Fruit fly (Drosophila melanogaster) whole organism, embryonic: ENCODE results near the gene CG12592.
A peak's percentile ranks its signal among the peaks of the same experiment; 100 is the strongest.

Source experiments
- Abd-B ChIP-seq: fragments of 200-800 bp; sonication (Bioruptor generic); optimal IDR thresholded peaks from 2 replicates; lab custom pipeline; 2018; ENCODE audit warnings: missing biosample characterization, mild to moderate bottlenecking, missing genetic modification characterization, moderate library complexity
- CG10147 ChIP-seq: fragments of 200-800 bp; sonication (Bioruptor generic); optimal IDR thresholded peaks from 2 replicates; lab custom pipeline; 2019; ENCODE audit warnings: missing biosample characterization, mild to moderate bottlenecking, missing genetic modification characterization, moderate library complexity
- CG10267 ChIP-seq: fragments of 200-800 bp; sonication (Bioruptor generic); optimal IDR thresholded peaks from 2 replicates; lab custom pipeline; 2018; ENCODE audit warnings: missing biosample characterization, mild to moderate bottlenecking, missing genetic modification characterization, moderate library complexity
- CG11695 ChIP-seq: fragments of 200-800 bp; sonication (Bioruptor generic); IDR thresholded peaks from 3 replicates; pipeline ENCODE4 v1.3.6; 2022; ENCODE audit warnings: missing biosample characterization, missing genetic modification characterization
- CG12391 ChIP-seq: fragments of 200-800 bp; sonication (Bioruptor generic); optimal IDR thresholded peaks from 3 replicates; lab custom pipeline; 2018; ENCODE audit warnings: missing biosample characterization, mild to moderate bottlenecking, missing genetic modification characterization, moderate library complexity
- CG13894 ChIP-seq: fragments of 200-800 bp; sonication (Bioruptor generic); optimal IDR thresholded peaks from 3 replicates; lab custom pipeline; 2018; ENCODE audit warnings: missing biosample characterization, mild to moderate bottlenecking, missing genetic modification characterization, moderate library complexity
- CG14710 ChIP-seq: fragments of 200-800 bp; sonication (Bioruptor generic); optimal IDR thresholded peaks from 3 replicates; lab custom pipeline; 2019; ENCODE audit warnings: missing biosample characterization, mild to moderate bottlenecking, missing genetic modification characterization, moderate library complexity
- CG15696 ChIP-seq: fragments of 200-800 bp; sonication (Bioruptor generic); optimal IDR thresholded peaks from 2 replicates; lab custom pipeline; 2019; ENCODE audit warnings: missing biosample characterization, mild to moderate bottlenecking, missing genetic modification characterization, moderate library complexity
- CG17912 ChIP-seq: fragments of 200-800 bp; sonication (Bioruptor generic); optimal IDR thresholded peaks from 2 replicates; lab custom pipeline; 2018; ENCODE audit warnings: missing biosample characterization, mild to moderate bottlenecking, missing genetic modification characterization
- CG2678 ChIP-seq: fragments of 200-800 bp; sonication (Bioruptor generic); optimal IDR thresholded peaks from 3 replicates; lab custom pipeline; 2019; ENCODE audit warnings: missing biosample characterization, mild to moderate bottlenecking, missing genetic modification characterization, moderate library complexity
- CG2889 ChIP-seq: fragments of 200-800 bp; sonication (Bioruptor generic); IDR thresholded peaks from 3 replicates; pipeline ENCODE4 v1.3.6; 2022; ENCODE audit warnings: missing biosample characterization, missing genetic modification characterization
- CG33557 ChIP-seq: fragments of 200-800 bp; sonication (Bioruptor generic); optimal IDR thresholded peaks from 2 replicates; lab custom pipeline; 2019; ENCODE audit warnings: missing biosample characterization, mild to moderate bottlenecking, missing genetic modification characterization, moderate library complexity
- CG3838 ChIP-seq: fragments of 200-800 bp; sonication (Bioruptor generic); optimal IDR thresholded peaks from 3 replicates; lab custom pipeline; 2016; ENCODE audit warnings: missing biosample characterization, missing genetic modification characterization
- CG4730 ChIP-seq: fragments of 200-800 bp; sonication (Bioruptor generic); IDR thresholded peaks from 2 replicates; pipeline ENCODE4 v1.3.6; 2022; ENCODE audit warnings: missing biosample characterization, missing genetic modification characterization
- CG6813 ChIP-seq: fragments of 200-800 bp; sonication (Bioruptor generic); optimal IDR thresholded peaks from 2 replicates; lab custom pipeline; 2017; ENCODE audit warnings: missing biosample characterization, missing genetic modification characterization, mild to moderate bottlenecking, moderate library complexity, missing genetic modification reagents
- CG7271 ChIP-seq: fragments of 200-800 bp; sonication (Bioruptor generic); optimal IDR thresholded peaks from 2 replicates; lab custom pipeline; 2018; ENCODE audit warnings: missing biosample characterization, mild to moderate bottlenecking, missing genetic modification characterization, moderate library complexity
- CG7372 ChIP-seq: fragments of 200-800 bp; sonication (Bioruptor generic); IDR thresholded peaks from 2 replicates; pipeline ENCODE4 v1.3.6; 2022; ENCODE audit warnings: missing biosample characterization, missing genetic modification characterization
- CG8359 ChIP-seq: fragments of 200-800 bp; sonication (Bioruptor generic); optimal IDR thresholded peaks from 2 replicates; lab custom pipeline; 2017; ENCODE audit warnings: missing biosample characterization, mild to moderate bottlenecking, missing genetic modification characterization, borderline replicate concordance
- CG8478 ChIP-seq: fragments of >200 bp; optimal IDR thresholded peaks from 2 replicates; lab custom pipeline; 2018
- CG9609 ChIP-seq: fragments of 200-800 bp; sonication (Bioruptor generic); optimal IDR thresholded peaks from 3 replicates; lab custom pipeline; 2016; ENCODE audit warnings: missing biosample characterization, missing genetic modification characterization
- D19A ChIP-seq: fragments of 200-800 bp; optimal IDR thresholded peaks from 3 replicates; lab custom pipeline; 2019; ENCODE audit warnings: missing biosample characterization, mild to moderate bottlenecking, missing genetic modification characterization, moderate library complexity
- Doc3 ChIP-seq: fragments of 200-800 bp; sonication (Bioruptor generic); IDR thresholded peaks from 3 replicates; pipeline ENCODE4 v1.3.6; 2022; ENCODE audit warnings: missing biosample characterization, missing genetic modification characterization; ENCODE audit not compliant: partially characterized antibody
- E2f1 ChIP-seq: fragments of 200-800 bp; sonication (Bioruptor generic); IDR thresholded peaks from 2 replicates; pipeline ENCODE4 v1.3.6; 2022; ENCODE audit warnings: missing biosample characterization, missing genetic modification characterization
- Lim3 ChIP-seq: fragments of 200-800 bp; sonication (Bioruptor generic); IDR thresholded peaks from 2 replicates; pipeline ENCODE4 v1.3.6; 2022; ENCODE audit warnings: missing biosample characterization, missing genetic modification characterization
- Mad ChIP-seq: fragments of 200-800 bp; sonication (Bioruptor generic); optimal IDR thresholded peaks from 2 replicates; lab custom pipeline; 2016; ENCODE audit warnings: missing biosample characterization, missing genetic modification characterization
- Oli ChIP-seq: fragments of 200-800 bp; sonication (Bioruptor generic); optimal IDR thresholded peaks from 2 replicates; lab custom pipeline; 2018; ENCODE audit warnings: missing biosample characterization, mild to moderate bottlenecking, missing genetic modification characterization, moderate library complexity
- Pdp1 ChIP-seq, 2 experiments: fragments of 200-800 bp; sonication (Bioruptor generic); optimal IDR thresholded peaks; 3 replicates each; lab custom pipeline; 2016; ENCODE audit warnings: missing biosample characterization in 2 of 2, missing genetic modification characterization in 2 of 2, mild to moderate bottlenecking in 1 of 2, moderate library complexity in 1 of 2
- Ptx1 ChIP-seq: fragments of 200-800 bp; sonication (Bioruptor generic); IDR thresholded peaks from 2 replicates; pipeline ENCODE4 v1.3.6; 2022; ENCODE audit warnings: missing biosample characterization, missing genetic modification characterization
- Sin3A ChIP-seq: fragments of >200 bp; optimal IDR thresholded peaks from 2 replicates; lab custom pipeline; 2018
- Xrp1 ChIP-seq: fragments of 200-800 bp; sonication (Bioruptor generic); IDR thresholded peaks from 2 replicates; pipeline ENCODE4 v1.3.6; 2022; ENCODE audit warnings: missing biosample characterization, missing genetic modification characterization
- ara ChIP-seq: fragments of 200-800 bp; sonication (Bioruptor generic); IDR thresholded peaks from 2 replicates; pipeline ENCODE4 v1.3.6; 2022; ENCODE audit warnings: missing biosample characterization, missing genetic modification characterization
- az2 ChIP-seq: fragments of 200-800 bp; sonication (Bioruptor generic); optimal IDR thresholded peaks from 3 replicates; lab custom pipeline; 2016; ENCODE audit warnings: missing biosample characterization, missing genetic modification characterization
- bab2 ChIP-seq: fragments of 200-800 bp; sonication (Bioruptor generic); optimal IDR thresholded peaks from 2 replicates; lab custom pipeline; 2016; ENCODE audit warnings: missing biosample characterization, missing genetic modification characterization
- chif ChIP-seq, 2 experiments: fragments of 200-800 bp; sonication (Bioruptor generic); optimal IDR thresholded peaks; 3 replicates each; lab custom pipeline; 2016; ENCODE audit warnings: missing biosample characterization in 2 of 2, missing genetic modification characterization in 2 of 2
- da ChIP-seq: fragments of 200-800 bp; sonication (Bioruptor generic); optimal IDR thresholded peaks from 2 replicates; lab custom pipeline; 2016; ENCODE audit warnings: missing biosample characterization, missing genetic modification characterization
- dmrt11E ChIP-seq: fragments of 200-800 bp; sonication (Bioruptor generic); optimal IDR thresholded peaks from 3 replicates; lab custom pipeline; 2018; ENCODE audit warnings: missing biosample characterization, mild to moderate bottlenecking, missing genetic modification characterization, moderate library complexity
- dysf ChIP-seq: fragments of 200-800 bp; sonication (Bioruptor generic); IDR thresholded peaks from 3 replicates; pipeline ENCODE4 v1.3.6; 2022; ENCODE audit warnings: missing biosample characterization, missing genetic modification characterization
- fd64A ChIP-seq: fragments of 200-800 bp; sonication (Bioruptor generic); optimal IDR thresholded peaks from 3 replicates; lab custom pipeline; 2018; ENCODE audit warnings: missing biosample characterization, mild to moderate bottlenecking, missing genetic modification characterization
- fd96Cb ChIP-seq: fragments of 200-800 bp; sonication (Bioruptor generic); optimal IDR thresholded peaks from 2 replicates; lab custom pipeline; 2018; ENCODE audit warnings: missing biosample characterization, mild to moderate bottlenecking, missing genetic modification characterization, moderate library complexity
- gce ChIP-seq: fragments of 200-800 bp; sonication (Bioruptor generic); IDR thresholded peaks from 3 replicates; pipeline ENCODE4 v1.3.6; 2022; ENCODE audit warnings: missing biosample characterization, missing genetic modification characterization
- grau ChIP-seq: fragments of 200-800 bp; optimal IDR thresholded peaks from 3 replicates; lab custom pipeline; 2019; ENCODE audit warnings: missing biosample characterization, mild to moderate bottlenecking, missing genetic modification characterization, moderate library complexity
- gt ChIP-seq: fragments of 200-800 bp; sonication (Bioruptor generic); IDR thresholded peaks from 2 replicates; pipeline ENCODE4 v1.3.6; 2022; ENCODE audit warnings: missing biosample characterization, missing genetic modification characterization
- hkb ChIP-seq, 2 experiments: fragments of 200-800 bp in 1 of 2; fragments of >200 bp in 1 of 2; sonication (Bioruptor generic) in 1 of 2; IDR thresholded peaks in 1 of 2; optimal IDR thresholded peaks in 1 of 2; 2 replicates each; pipeline versions ENCODE4 v1.3.6 to Lab custom; 2017 to 2022; ENCODE audit warnings: missing biosample characterization in 1 of 2, missing genetic modification characterization in 1 of 2
- kni ChIP-seq: fragments of 200-800 bp; sonication (Bioruptor generic); optimal IDR thresholded peaks from 3 replicates; lab custom pipeline; 2017; ENCODE audit warnings: mild to moderate bottlenecking, missing biosample characterization, missing genetic modification reagents, missing genetic modification characterization
- nmo ChIP-seq: fragments of 200-800 bp; sonication (Bioruptor generic); optimal IDR thresholded peaks from 2 replicates; lab custom pipeline; 2018; ENCODE audit warnings: missing biosample characterization, mild to moderate bottlenecking, missing genetic modification characterization, moderate library complexity
- pros ChIP-seq: fragments of 200-800 bp; sonication (Bioruptor generic); optimal IDR thresholded peaks from 3 replicates; lab custom pipeline; 2019; ENCODE audit warnings: missing biosample characterization, mild to moderate bottlenecking, missing genetic modification characterization, moderate library complexity
- rib ChIP-seq: fragments of 200-800 bp; sonication (Bioruptor generic); IDR thresholded peaks from 2 replicates; pipeline ENCODE4 v1.3.6; 2022; ENCODE audit warnings: missing biosample characterization, missing genetic modification characterization
- row ChIP-seq: fragments of 200-800 bp; sonication (Bioruptor generic); IDR thresholded peaks from 3 replicates; pipeline ENCODE4 v1.3.6; 2022; ENCODE audit warnings: missing biosample characterization, missing genetic modification characterization
- zfh1 ChIP-seq: fragments of 200-800 bp; sonication (Bioruptor generic); IDR thresholded peaks from 3 replicates; pipeline ENCODE4 v1.3.6; 2022; ENCODE audit warnings: missing biosample characterization, missing genetic modification characterization

Gene CG12592

dm6 chr3R:10370495-10370894, 32.4 kb downstream of the CG12592 start (continued):
- TF ChIP-seq CG4730 (no peak), Ptx1 (GFP tag; lab: Robert Waterston, UW) (peak; percentile 20; the same call in 1 of the 2 replicates), CG3838 (GFP tag; lab: Kevin White, UChicago) (no peak), fd96Cb (tag; lab: Kevin White, UChicago) (peak; percentile 29), CG14710 (tag; lab: Kevin White, UChicago) (peak; percentile 45), bab2 (GFP tag; lab: Kevin White, UChicago) (no peak), Abd-B (GFP tag; lab: Kevin White, UChicago) (no peak), E2f1 (peak; percentile 35; the same call in 1 of the 2 replicates), hkb (optimal IDR thresholded peaks at IDR 0.05; lab: Kevin White, UChicago) (no peak), hkb (GFP tag; IDR thresholded peaks at IDR 0.05; lab: Robert Waterston, UW) (0 out of 2 replicates have a peak, but pooled peaks have one; percentile 22), pros (GFP tag; lab: Kevin White, UChicago) (peak; percentile 29), CG8478 (no peak), CG15696 (tag; lab: Kevin White, UChicago) (peak; percentile 29), row (GFP tag; lab: Robert Waterston, UW) (peak; percentile 49; the same call in 2 of the 3 replicates), CG7271 (tag; lab: Kevin White, UChicago) (peak; percentile 14), CG8359 (GFP tag; lab: Kevin White, UChicago) (no peak), Lim3 (GFP tag; lab: Robert Waterston, UW) (no peak), gt (GFP tag; lab: Robert Waterston, UW) (no peak), CG10267 (tag; lab: Kevin White, UChicago) (peak; percentile 43), zfh1 (peak; percentile 40; the same call in 1 of the 3 replicates), kni (no peak), CG13894 (tag; lab: Kevin White, UChicago) (no peak), grau (tag; lab: Kevin White, UChicago) (no peak), az2 (peak; percentile 28), fd64A (no peak), Pdp1 (GFP tag; optimal IDR thresholded peaks at IDR 0.05; lab: Kevin White, UChicago) (no peak), Xrp1 (peak; percentile 63), CG6813 (GFP tag; lab: Kevin White, UChicago) (peak; percentile 15), Oli (tag; lab: Kevin White, UChicago) (no peak), dmrt11E (peak; percentile 69), CG10147 (GFP tag; lab: Kevin White, UChicago) (no peak), nmo (peak; percentile 43), dysf (GFP tag; lab: Robert Waterston, UW) (peak; percentile 23; the same call in 1 of the 3 replicates), CG2889 (GFP tag; lab: Robert Waterston, UW) (no peak), CG12391 (tag; lab: Kevin White, UChicago) (peak; percentile 35), gce (GFP tag; lab: Robert Waterston, UW) (no peak), Mad (no peak), rib (GFP tag; lab: Robert Waterston, UW) (no peak), da (GFP tag; lab: Kevin White, UChicago) (no peak), ara (GFP tag; lab: Robert Waterston, UW) (peak; percentile 59), chif (GFP tag; optimal IDR thresholded peaks at IDR 0.05; lab: Kevin White, UChicago) (peak in 1 of 2 experiments; percentile 19), CG9609 (no peak), CG17912 (GFP tag; lab: Kevin White, UChicago) (no peak), CG33557 (GFP tag; lab: Kevin White, UChicago) (peak; percentile 30), CG2678 (tag; lab: Kevin White, UChicago) (no peak), Sin3A (lab: Kevin White, UChicago) (no peak), Doc3 (GFP tag; lab: Robert Waterston, UW) (no peak), CG11695 (GFP tag; lab: Robert Waterston, UW) (no peak), CG7372 (GFP tag; lab: Robert Waterston, UW) (no peak), D19A (tag; lab: Kevin White, UChicago) (peak; percentile 26)
